Worm (Caenorhabditis elegans) whole organism, midembryonic: ENCODE measurements around the gene AH6.17.

ENCODE experiments used
- T22C8.4 ChIP-seq: fragments of 200-800 bp; sonication (Bioruptor generic); IDR thresholded peaks from 2 replicates; pipeline ENCODE4 v1.3.6; 2022; ENCODE audit warnings: missing genetic modification characterization, missing compliant biosample characterization
- cog-1 ChIP-seq: sonication (generic microtip); optimal IDR thresholded peaks from 2 replicates; lab custom pipeline; 2016; ENCODE audit warnings: missing genetic modification characterization, missing compliant biosample characterization
- flt-1 ChIP-seq: fragments of 200-800 bp; sonication (Bioruptor generic); IDR thresholded peaks from 2 replicates; pipeline ENCODE4 v1.3.6; 2022; ENCODE audit warnings: missing genetic modification characterization, missing compliant biosample characterization
- klf-2 ChIP-seq: fragments of 200-800 bp; sonication (Bioruptor generic); conservative IDR thresholded peaks from 2 replicates; pipeline ENCODE4 v1.3.6; 2022; ENCODE audit warnings: missing genetic modification reagents, missing genetic modification characterization, missing compliant biosample characterization
- med-1 ChIP-seq: sonication (generic microtip); optimal IDR thresholded peaks from 2 replicates; lab custom pipeline; 2017; ENCODE audit warnings: missing genetic modification characterization, mild to moderate bottlenecking, missing compliant biosample characterization, antibody characterized with exemption, missing genetic modification reagents; ENCODE audit not compliant: insufficient read depth
- tab-1 ChIP-seq: fragments of 200-800 bp; sonication (Bioruptor generic); IDR thresholded peaks from 2 replicates; pipeline ENCODE4 v1.3.6; 2022; ENCODE audit warnings: missing genetic modification characterization, missing compliant biosample characterization
- ztf-23 ChIP-seq: fragments of 200-800 bp; sonication (Bioruptor generic); IDR thresholded peaks from 2 replicates; pipeline ENCODE4 v1.3.6; 2022; ENCODE audit warnings: missing genetic modification reagents, missing genetic modification characterization, missing compliant biosample characterization
- ztf-29 ChIP-seq: fragments of 200-800 bp; sonication (Bioruptor generic); IDR thresholded peaks from 2 replicates; pipeline ENCODE4 v1.3.6; 2022; ENCODE audit warnings: missing genetic modification reagents, missing genetic modification characterization, missing compliant biosample characterization

DNA sequence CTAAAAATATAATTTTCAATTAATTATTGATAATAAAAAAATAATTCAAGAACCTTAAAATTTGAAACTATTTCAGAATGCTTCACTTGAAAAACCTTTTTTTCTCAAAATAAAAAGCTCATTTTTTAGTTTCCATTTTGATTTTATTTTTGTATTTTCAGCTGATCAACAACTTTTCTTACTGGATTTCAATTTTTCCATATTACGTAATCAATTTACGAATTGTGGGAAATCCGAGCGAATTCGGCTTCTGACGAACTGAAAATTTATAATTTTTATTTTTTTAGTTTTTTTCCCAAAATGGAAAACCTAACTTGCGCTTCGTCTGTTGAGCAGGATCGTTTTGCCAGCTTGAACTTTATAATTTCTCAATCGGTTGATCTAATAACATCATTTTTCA, 14.5 kb downstream of the AH6.17 start, which contains the start of gene sra-8:
- TF ChIP-seq flt-1 (GFP tag; lab: Robert Waterston, UW) (no peak), ztf-23 (GFP tag; lab: Robert Waterston, UW) (no peak), klf-2 (no peak), T22C8.4 (GFP tag; lab: Robert Waterston, UW) (no peak), tab-1 (GFP tag; lab: Robert Waterston, UW) (no peak), cog-1 (no peak), med-1 (GFP tag; lab: Kevin White, UChicago) (no peak), ztf-29 (GFP tag; lab: Robert Waterston, UW) (no peak)
